Worm (Caenorhabditis elegans) whole organism, L3 larva: ENCODE data around the gene spp-22.

Source experiments
- R02D3.7 ChIP-seq: fragments of 150-350 bp; optimal IDR thresholded peaks from 2 replicates; lab custom pipeline; 2014; ENCODE audit warnings: missing biosample characterization, missing genetic modification characterization
- aly-2 ChIP-seq: fragments of 150-350 bp; optimal IDR thresholded peaks from 2 replicates; lab custom pipeline; 2014; ENCODE audit warnings: missing biosample characterization, missing genetic modification characterization
- ama-1 ChIP-seq: fragments of 150-350 bp; optimal IDR thresholded peaks from 2 replicates; lab custom pipeline; 2018
- ceh-82 ChIP-seq: fragments of 150-350 bp; optimal IDR thresholded peaks from 2 replicates; lab custom pipeline; 2014; ENCODE audit warnings: missing biosample characterization, missing genetic modification characterization
- elt-3 ChIP-seq, 3 experiments: fragments of 150-350 bp in 1 of 3; sonication (generic microtip) in 2 of 3; optimal IDR thresholded peaks; 2 replicates in 2 of 3; 4 replicates in 1 of 3; lab custom pipeline; 2014 to 2017; ENCODE audit warnings: missing biosample characterization in 3 of 3, missing genetic modification characterization in 3 of 3
- nhr-77 ChIP-seq: fragments of 150-350 bp; optimal IDR thresholded peaks from 2 replicates; lab custom pipeline; 2014; ENCODE audit warnings: missing biosample characterization, missing genetic modification characterization
- pha-4 ChIP-seq: fragments of 150-350 bp; optimal IDR thresholded peaks from 2 replicates; lab custom pipeline; 2014; ENCODE audit warnings: missing biosample characterization, missing genetic modification reagents, missing genetic modification characterization
- pqm-1 ChIP-seq: fragments of 150-350 bp; optimal IDR thresholded peaks from 2 replicates; lab custom pipeline; 2017; ENCODE audit warnings: missing biosample characterization, missing genetic modification characterization, inconsistent platforms
- skn-1 ChIP-seq: fragments of 150-350 bp; optimal IDR thresholded peaks from 2 replicates; lab custom pipeline; 2014; ENCODE audit warnings: missing biosample characterization, missing genetic modification characterization
- snpc-4 ChIP-seq: fragments of 150-350 bp; optimal IDR thresholded peaks from 2 replicates; lab custom pipeline; 2014; ENCODE audit warnings: missing biosample characterization, missing genetic modification characterization
- unc-39 ChIP-seq: sonication (generic microtip); optimal IDR thresholded peaks from 4 replicates; lab custom pipeline; 2017; ENCODE audit warnings: missing biosample characterization, missing genetic modification characterization
- zag-1 ChIP-seq: fragments of 150-350 bp; optimal IDR thresholded peaks from 2 replicates; lab custom pipeline; 2014; ENCODE audit warnings: missing biosample characterization, missing genetic modification characterization

DNA sequence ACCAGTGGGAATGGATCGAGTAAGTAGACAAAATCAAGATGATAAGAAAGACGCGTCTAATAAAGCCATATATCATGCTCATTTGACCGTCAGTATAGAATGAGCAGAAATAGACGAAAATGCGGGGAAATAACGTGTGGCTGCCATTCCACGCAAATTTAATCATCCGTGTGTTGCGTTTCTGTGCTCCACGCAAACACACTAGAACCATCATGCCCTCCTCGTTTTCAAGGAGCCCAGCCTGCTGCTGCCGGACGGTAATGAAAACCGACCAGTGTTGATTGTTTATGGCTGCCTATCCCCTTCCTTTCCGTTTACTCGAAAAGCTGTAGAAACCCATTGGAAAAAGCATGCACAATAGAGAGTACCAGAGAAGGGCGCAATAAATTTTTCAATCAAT, 8.7 kb downstream of the spp-22 start:
- no peak for TF ChIP-seq R02D3.7 (tag; lab: Kevin White, UChicago)
- TF ChIP-seq ama-1 (lab: Kevin White, UChicago), result no peak
- TF ChIP-seq skn-1 (tag; lab: Kevin White, UChicago), result no peak
- TF ChIP-seq snpc-4 (tag; lab: Kevin White, UChicago), result no peak
- no peak for TF ChIP-seq pha-4 (tag; lab: Kevin White, UChicago)
- no peak for TF ChIP-seq pqm-1 (tag; lab: Kevin White, UChicago)
- no peak for TF ChIP-seq aly-2
- TF ChIP-seq zag-1 (tag; lab: Kevin White, UChicago), result no peak
- no peak for TF ChIP-seq ceh-82
- TF ChIP-seq elt-3 (tag; optimal IDR thresholded peaks at IDR 0.05; lab: Kevin White, UChicago), result no peak
- TF ChIP-seq unc-39 (tag; lab: Kevin White, UChicago), result no peak
- no peak for TF ChIP-seq nhr-77 (tag; lab: Kevin White, UChicago)
